Fruit fly (Drosophila melanogaster) whole organism, embryonic: ENCODE measurements around the gene Cenp-C.

ENCODE experiments used
- Ada2b ChIP-seq: fragments of 200-800 bp; sonication (Bioruptor generic); IDR thresholded peaks from 2 replicates; pipeline ENCODE4 v1.3.6; 2022; ENCODE audit warnings: missing biosample characterization, missing genetic modification characterization
- Atf3 ChIP-seq: fragments of 200-800 bp; sonication (Bioruptor generic); optimal IDR thresholded peaks from 3 replicates; lab custom pipeline; 2016; ENCODE audit warnings: missing biosample characterization, missing genetic modification characterization
- Awh ChIP-seq: fragments of 200-800 bp; sonication (Bioruptor generic); IDR thresholded peaks from 2 replicates; pipeline ENCODE4, ENCODE4 v1.3.6; 2022; ENCODE audit warnings: missing biosample characterization, missing genetic modification characterization
- CG1024 ChIP-seq: fragments of 200-800 bp; sonication (Bioruptor generic); IDR thresholded peaks from 2 replicates; pipeline ENCODE4 v1.3.6; 2022; ENCODE audit warnings: missing biosample characterization, missing genetic modification characterization
- CG10267 ChIP-seq: fragments of 200-800 bp; sonication (Bioruptor generic); optimal IDR thresholded peaks from 2 replicates; lab custom pipeline; 2018; ENCODE audit warnings: missing biosample characterization, mild to moderate bottlenecking, missing genetic modification characterization, moderate library complexity
- CG11456 ChIP-seq: fragments of 200-800 bp; sonication (Bioruptor generic); IDR thresholded peaks from 3 replicates; pipeline ENCODE4 v1.3.6; 2022; ENCODE audit warnings: missing biosample characterization, missing genetic modification characterization
- CG11560 ChIP-seq: fragments of 200-800 bp; sonication (Bioruptor generic); IDR thresholded peaks from 3 replicates; pipeline ENCODE4 v1.3.6; 2022; ENCODE audit warnings: missing biosample characterization, missing genetic modification characterization
- CG11723 ChIP-seq: fragments of 200-800 bp; sonication (Bioruptor generic); optimal IDR thresholded peaks from 2 replicates; lab custom pipeline; 2017; ENCODE audit warnings: missing biosample characterization, mild to moderate bottlenecking, missing genetic modification characterization
- CG12104 ChIP-seq: fragments of 200-800 bp; sonication (Bioruptor generic); optimal IDR thresholded peaks from 3 replicates; lab custom pipeline; 2016; ENCODE audit warnings: missing biosample characterization, missing genetic modification characterization
- CG13424 ChIP-seq: fragments of 200-800 bp; sonication (Bioruptor generic); optimal IDR thresholded peaks from 2 replicates; lab custom pipeline; 2019; ENCODE audit warnings: missing biosample characterization, mild to moderate bottlenecking, missing genetic modification characterization, moderate library complexity
- CG13624 ChIP-seq: fragments of 200-800 bp; sonication (Bioruptor generic); optimal IDR thresholded peaks from 2 replicates; lab custom pipeline; 2016; ENCODE audit warnings: missing biosample characterization, missing genetic modification characterization
- CG15696 ChIP-seq: fragments of 200-800 bp; sonication (Bioruptor generic); optimal IDR thresholded peaks from 2 replicates; lab custom pipeline; 2019; ENCODE audit warnings: missing biosample characterization, mild to moderate bottlenecking, missing genetic modification characterization, moderate library complexity
- CG16863 ChIP-seq: fragments of 200-800 bp; sonication (Bioruptor generic); optimal IDR thresholded peaks from 3 replicates; lab custom pipeline; 2016; ENCODE audit warnings: missing biosample characterization, missing genetic modification characterization
- CG17802 ChIP-seq: fragments of 200-800 bp; sonication (Bioruptor generic); optimal IDR thresholded peaks from 2 replicates; lab custom pipeline; 2018; ENCODE audit warnings: missing biosample characterization, mild to moderate bottlenecking, missing genetic modification characterization, moderate library complexity
- CG2129 ChIP-seq: fragments of 200-800 bp; sonication (Bioruptor generic); IDR thresholded peaks from 2 replicates; pipeline ENCODE4 v1.3.6; 2022; ENCODE audit warnings: missing biosample characterization, missing genetic modification characterization; ENCODE audit not compliant: partially characterized antibody
- CG31388 ChIP-seq: fragments of 200-800 bp; sonication (Bioruptor generic); optimal IDR thresholded peaks from 2 replicates; lab custom pipeline; 2016; ENCODE audit warnings: missing biosample characterization, missing genetic modification characterization
- CG31441 ChIP-seq: fragments of 200-800 bp; sonication (Bioruptor generic); IDR thresholded peaks from 2 replicates; pipeline ENCODE4 v1.3.6; 2022; ENCODE audit warnings: missing biosample characterization, missing genetic modification characterization
- CG34224 ChIP-seq: fragments of 200-800 bp; sonication (Bioruptor generic); IDR thresholded peaks from 3 replicates; pipeline ENCODE4 v1.3.6; 2022; ENCODE audit warnings: missing biosample characterization, missing genetic modification characterization; ENCODE audit not compliant: partially characterized antibody
- CG4328 ChIP-seq: fragments of 200-800 bp; sonication (Bioruptor generic); optimal IDR thresholded peaks from 3 replicates; lab custom pipeline; 2017; ENCODE audit warnings: missing biosample characterization, missing genetic modification reagents, missing genetic modification characterization
- CG7745 ChIP-seq: fragments of 200-800 bp; sonication (Bioruptor generic); optimal IDR thresholded peaks from 2 replicates; lab custom pipeline; 2018; ENCODE audit warnings: missing biosample characterization, mild to moderate bottlenecking, missing genetic modification characterization, moderate library complexity
- CG7786 ChIP-seq: fragments of 200-800 bp; sonication (Bioruptor generic); optimal IDR thresholded peaks from 2 replicates; lab custom pipeline; 2016; ENCODE audit warnings: missing biosample characterization, missing genetic modification characterization
- Dip3 ChIP-seq: fragments of 200-800 bp; sonication (Bioruptor generic); optimal IDR thresholded peaks from 3 replicates; lab custom pipeline; 2016; ENCODE audit warnings: missing biosample characterization, missing genetic modification characterization
- Doc3 ChIP-seq: fragments of 200-800 bp; sonication (Bioruptor generic); IDR thresholded peaks from 3 replicates; pipeline ENCODE4 v1.3.6; 2022; ENCODE audit warnings: missing biosample characterization, missing genetic modification characterization; ENCODE audit not compliant: partially characterized antibody
- Elba2 ChIP-seq: fragments of 200-800 bp; sonication (Bioruptor generic); optimal IDR thresholded peaks from 3 replicates; lab custom pipeline; 2016; ENCODE audit warnings: missing biosample characterization, missing genetic modification characterization
- Fer1 ChIP-seq: fragments of 200-800 bp; sonication (Bioruptor generic); optimal IDR thresholded peaks from 2 replicates; lab custom pipeline; 2017; ENCODE audit warnings: missing biosample characterization, mild to moderate bottlenecking, missing genetic modification characterization
- GATAe ChIP-seq: fragments of 200-800 bp; sonication (Bioruptor generic); conservative IDR thresholded peaks from 2 replicates; pipeline ENCODE4 v1.3.6; 2022; ENCODE audit warnings: missing biosample characterization, missing genetic modification characterization
- HmgD ChIP-seq: fragments of 200-800 bp; sonication (Bioruptor generic); optimal IDR thresholded peaks from 3 replicates; lab custom pipeline; 2016; ENCODE audit warnings: missing biosample characterization, missing genetic modification characterization
- Hr51 ChIP-seq, 2 experiments: fragments of 200-800 bp; sonication (Bioruptor generic); optimal IDR thresholded peaks; 2 replicates in 1 of 2; 3 replicates in 1 of 2; lab custom pipeline; 2016 to 2018; ENCODE audit warnings: missing biosample characterization in 2 of 2, missing genetic modification characterization in 2 of 2, mild to moderate bottlenecking in 1 of 2, moderate library complexity in 1 of 2
- Jarid2 ChIP-seq: fragments of 200-800 bp; sonication (Bioruptor generic); optimal IDR thresholded peaks from 3 replicates; lab custom pipeline; 2017; ENCODE audit warnings: mild to moderate bottlenecking, missing biosample characterization, missing genetic modification reagents, missing genetic modification characterization
- MESR4 ChIP-seq: fragments of 200-800 bp; sonication (Bioruptor generic); optimal IDR thresholded peaks from 2 replicates; lab custom pipeline; 2018; ENCODE audit warnings: missing biosample characterization, mild to moderate bottlenecking, missing genetic modification characterization, moderate library complexity
- Scr ChIP-seq: fragments of 200-800 bp; sonication (Bioruptor generic); IDR thresholded peaks from 2 replicates; pipeline ENCODE4 v1.3.6; 2022; ENCODE audit warnings: missing biosample characterization, missing genetic modification characterization; ENCODE audit not compliant: partially characterized antibody
- Spps ChIP-seq: fragments of 200-800 bp; sonication (Bioruptor generic); optimal IDR thresholded peaks from 2 replicates; lab custom pipeline; 2018; ENCODE audit warnings: missing biosample characterization, mild to moderate bottlenecking, missing genetic modification characterization
- Usf ChIP-seq: fragments of 200-800 bp; sonication (Bioruptor generic); optimal IDR thresholded peaks from 2 replicates; lab custom pipeline; 2017; ENCODE audit warnings: missing genotype, missing biosample characterization, missing genetic modification characterization
- ab ChIP-seq: fragments of 200-800 bp; sonication (Bioruptor generic); optimal IDR thresholded peaks from 2 replicates; lab custom pipeline; 2016; ENCODE audit warnings: missing biosample characterization, missing genetic modification characterization
- bcd ChIP-seq: fragments of 200-800 bp; sonication (Bioruptor generic); optimal IDR thresholded peaks from 2 replicates; lab custom pipeline; 2017; ENCODE audit warnings: missing biosample characterization, mild to moderate bottlenecking, missing genetic modification characterization
- cad ChIP-seq: fragments of >200 bp; optimal IDR thresholded peaks from 2 replicates; lab custom pipeline; 2017; ENCODE audit warnings: missing biosample characterization, missing genetic modification characterization
- cg ChIP-seq: fragments of 200-800 bp; sonication (Bioruptor generic); optimal IDR thresholded peaks from 3 replicates; lab custom pipeline; 2019; ENCODE audit warnings: missing biosample characterization, mild to moderate bottlenecking, missing genetic modification characterization, moderate library complexity
- dmrt11E ChIP-seq: fragments of 200-800 bp; sonication (Bioruptor generic); optimal IDR thresholded peaks from 3 replicates; lab custom pipeline; 2018; ENCODE audit warnings: missing biosample characterization, mild to moderate bottlenecking, missing genetic modification characterization, moderate library complexity
- ftz-f1 ChIP-seq: fragments of 200-800 bp; sonication (Bioruptor generic); optimal IDR thresholded peaks from 2 replicates; lab custom pipeline; 2016; ENCODE audit warnings: missing biosample characterization, missing genetic modification characterization
- jing ChIP-seq: fragments of 200-800 bp; sonication (Bioruptor generic); optimal IDR thresholded peaks from 2 replicates; lab custom pipeline; 2018; ENCODE audit warnings: missing biosample characterization, mild to moderate bottlenecking, missing genetic modification characterization
- kah ChIP-seq: fragments of 200-800 bp; sonication (Bioruptor generic); optimal IDR thresholded peaks from 2 replicates; lab custom pipeline; 2018; ENCODE audit warnings: missing biosample characterization, mild to moderate bottlenecking, missing genetic modification characterization
- lilli ChIP-seq: fragments of 200-800 bp; sonication (Bioruptor generic); optimal IDR thresholded peaks from 3 replicates; lab custom pipeline; 2016; ENCODE audit warnings: missing biosample characterization, missing genetic modification characterization
- pnt ChIP-seq: fragments of 200-800 bp; sonication (Bioruptor generic); optimal IDR thresholded peaks from 3 replicates; lab custom pipeline; 2016; ENCODE audit warnings: missing biosample characterization, missing genetic modification characterization
- row ChIP-seq: fragments of 200-800 bp; sonication (Bioruptor generic); IDR thresholded peaks from 3 replicates; pipeline ENCODE4 v1.3.6; 2022; ENCODE audit warnings: missing biosample characterization, missing genetic modification characterization
- schlank ChIP-seq: fragments of 200-800 bp; sonication (Bioruptor generic); optimal IDR thresholded peaks from 2 replicates; lab custom pipeline; 2018; ENCODE audit warnings: missing biosample characterization, mild to moderate bottlenecking, missing genetic modification characterization
- seq ChIP-seq: fragments of 200-800 bp; sonication (Bioruptor generic); IDR thresholded peaks from 2 replicates; pipeline ENCODE4 v1.3.6; 2022; ENCODE audit warnings: missing biosample characterization, missing genetic modification characterization
- tgo ChIP-seq: fragments of 200-800 bp; sonication (Bioruptor generic); IDR thresholded peaks from 3 replicates; pipeline ENCODE4 v1.3.6; 2022; ENCODE audit warnings: missing biosample characterization, missing genetic modification characterization
- toy ChIP-seq: fragments of 200-800 bp; sonication (Bioruptor generic); IDR thresholded peaks from 2 replicates; pipeline ENCODE4 v1.3.6; 2022; ENCODE audit warnings: missing biosample characterization, missing genetic modification characterization
- trem ChIP-seq: fragments of 200-800 bp; optimal IDR thresholded peaks from 3 replicates; lab custom pipeline; 2019; ENCODE audit warnings: missing biosample characterization, mild to moderate bottlenecking, missing genetic modification characterization, moderate library complexity
- tx ChIP-seq: fragments of 200-800 bp; sonication (Bioruptor generic); optimal IDR thresholded peaks from 2 replicates; lab custom pipeline; 2016; ENCODE audit warnings: missing biosample characterization, missing genetic modification characterization
- unpg ChIP-seq: fragments of 200-800 bp; sonication (Bioruptor generic); optimal IDR thresholded peaks from 3 replicates; lab custom pipeline; 2018; ENCODE audit warnings: missing biosample characterization, mild to moderate bottlenecking, missing genetic modification characterization, moderate library complexity

The Cenp-C gene

DNA sequence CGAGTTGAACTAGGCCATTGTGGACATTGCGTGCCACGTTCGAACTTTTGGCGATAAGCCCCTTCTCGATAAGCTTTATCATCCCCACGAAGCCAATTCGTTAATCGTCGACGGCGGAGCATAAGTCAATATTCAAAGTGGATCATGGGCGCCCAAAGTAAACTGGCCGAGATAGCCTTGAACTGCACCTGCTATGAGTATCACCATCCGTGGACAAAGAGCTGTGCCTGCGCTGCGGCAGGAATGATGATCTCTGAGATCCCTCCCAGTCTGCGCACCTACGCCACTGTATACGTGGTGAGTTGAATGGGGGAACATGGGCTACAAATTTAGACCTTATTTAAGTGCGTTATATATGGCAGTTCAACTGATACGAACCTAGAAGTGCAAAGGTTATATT lies 39.6 kb upstream of the Cenp-C start (continued):
- TF ChIP-seq bcd (GFP tag; lab: Kevin White, UChicago), result no peak
- TF ChIP-seq Jarid2 (GFP tag; lab: Kevin White, UChicago), result no peak
- no peak for TF ChIP-seq unpg (GFP tag; lab: Kevin White, UChicago)
- TF ChIP-seq schlank (tag; lab: Kevin White, UChicago), result peak; percentile 22
- no peak for TF ChIP-seq CG7745 (tag; lab: Kevin White, UChicago)
- peak; percentile 37 for TF ChIP-seq Dip3
- no peak for TF ChIP-seq CG31388 (GFP tag; lab: Kevin White, UChicago)
- TF ChIP-seq CG4328 (GFP tag; lab: Kevin White, UChicago), result no peak
- TF ChIP-seq dmrt11E (tag; lab: Kevin White, UChicago), result no peak
- no peak for TF ChIP-seq kah (GFP tag; lab: Kevin White, UChicago)
- no peak for TF ChIP-seq cad (GFP tag; lab: Kevin White, UChicago)
- TF ChIP-seq Atf3, result no peak
- TF ChIP-seq Scr (GFP tag; lab: Robert Waterston, UW), result no peak
- TF ChIP-seq toy (GFP tag; lab: Robert Waterston, UW), result no peak
- TF ChIP-seq Awh (GFP tag; lab: Robert Waterston, UW), result no peak
- peak; percentile 48; the same call in 1 of the 3 replicates for TF ChIP-seq CG11456
- TF ChIP-seq CG11723 (GFP tag; lab: Kevin White, UChicago), result no peak
- no peak for TF ChIP-seq CG17802 (tag; lab: Kevin White, UChicago)
- no peak for TF ChIP-seq jing (GFP tag; lab: Kevin White, UChicago)
- TF ChIP-seq tx, result no peak
- peak; percentile 54; the same call in 2 of the 3 replicates for TF ChIP-seq row
- TF ChIP-seq CG15696 (tag; lab: Kevin White, UChicago), result no peak
- no peak for TF ChIP-seq MESR4
- no peak for TF ChIP-seq ab (GFP tag; lab: Kevin White, UChicago)
- no peak for TF ChIP-seq CG31441 (GFP tag; lab: Robert Waterston, UW)
- no peak for TF ChIP-seq GATAe (GFP tag; lab: Robert Waterston, UW)
- 0 out of 2 replicates have a peak, but pooled peaks have one; percentile 19 for TF ChIP-seq CG1024 (GFP tag; lab: Robert Waterston, UW)
- TF ChIP-seq tgo, result peak; percentile 18; the same call in 1 of the 3 replicates
- TF ChIP-seq CG16863 (GFP tag; lab: Kevin White, UChicago), result no peak
- TF ChIP-seq CG7786 (GFP tag; lab: Kevin White, UChicago), result peak; percentile 37
- TF ChIP-seq CG12104 (GFP tag; lab: Kevin White, UChicago), result no peak
- TF ChIP-seq Ada2b (GFP tag; lab: Robert Waterston, UW), result peak; percentile 12; the same call in 1 of the 2 replicates
- no peak for TF ChIP-seq Doc3 (GFP tag; lab: Robert Waterston, UW)
- TF ChIP-seq seq, result no peak
- no peak for TF ChIP-seq Spps (tag; lab: Kevin White, UChicago)
- TF ChIP-seq CG13424 (tag; lab: Kevin White, UChicago), result no peak
- TF ChIP-seq pnt, result no peak
- TF ChIP-seq CG10267 (tag; lab: Kevin White, UChicago), result no peak
- TF ChIP-seq Fer1, result no peak
- TF ChIP-seq CG11560 (tag; lab: Robert Waterston, UW), result peak; percentile 40; the same call in 1 of the 3 replicates
- TF ChIP-seq HmgD (GFP tag; lab: Kevin White, UChicago), result no peak
- no peak for TF ChIP-seq Hr51 (GFP tag; optimal IDR thresholded peaks at IDR 0.05; lab: Kevin White, UChicago)
- TF ChIP-seq Elba2 (GFP tag; lab: Kevin White, UChicago), result no peak
- TF ChIP-seq ftz-f1 (GFP tag; lab: Kevin White, UChicago), result peak; percentile 19
- TF ChIP-seq CG13624, result no peak
- no peak for TF ChIP-seq Usf (GFP tag; lab: Kevin White, UChicago)
- no peak for TF ChIP-seq cg (GFP tag; lab: Kevin White, UChicago)
- TF ChIP-seq CG2129 (GFP tag; lab: Robert Waterston, UW), result no peak
- TF ChIP-seq CG34224 (GFP tag; lab: Robert Waterston, UW), result no peak
- no peak for TF ChIP-seq trem (tag; lab: Kevin White, UChicago)
- TF ChIP-seq lilli, result peak; percentile 62
